Fruit fly (Drosophila melanogaster): ENCODE measurements around the gene mud.
A peak's percentile ranks its signal among the peaks of the same experiment; 100 is the strongest.

mud gene

dm6 chrX:14233843-14234337 lies 13.6 kb upstream of the mud start, which contains the start of gene CG42271 (continued):
- peak; percentile 7 for TF ChIP-seq odd (GFP tag; optimal IDR thresholded peaks at IDR 0.05)
- peak; percentile 15 for TF ChIP-seq ftz-f1 (GFP tag; optimal IDR thresholded peaks at IDR 0.05)
- TF ChIP-seq CG2120 (GFP tag; optimal IDR thresholded peaks at IDR 0.05) = peak; percentile 5
- TF ChIP-seq CG11723 (GFP tag; optimal IDR thresholded peaks at IDR 0.05) = no peak
- no peak for TF ChIP-seq ssp (GFP tag; IDR thresholded peaks at IDR 0.05)
- TF ChIP-seq yki (optimal IDR thresholded peaks at IDR 0.05) = no peak
- no peak; the same call in 1 of the 2 replicates for TF ChIP-seq CG4404 (GFP tag; IDR thresholded peaks at IDR 0.05)
- TF ChIP-seq fd3F (GFP tag; optimal IDR thresholded peaks at IDR 0.05) = peak; percentile 36
- peak; percentile 40 for TF ChIP-seq Dref (GFP tag; IDR thresholded peaks at IDR 0.05)
- no peak for TF ChIP-seq crol (GFP tag; IDR thresholded peaks at IDR 0.05)
- TF ChIP-seq D (optimal IDR thresholded peaks at IDR 0.05) = no peak
- no peak for TF ChIP-seq D (GFP tag; optimal IDR thresholded peaks at IDR 0.05)
- no peak for TF ChIP-seq schlank (tag; optimal IDR thresholded peaks at IDR 0.05)
- no peak for TF ChIP-seq CG14667 (GFP tag; IDR thresholded peaks at IDR 0.05)
- TF ChIP-seq HLH54F (GFP tag; optimal IDR thresholded peaks at IDR 0.05) = no peak
- TF ChIP-seq bcd (GFP tag; optimal IDR thresholded peaks at IDR 0.05) = peak; percentile 9
- TF ChIP-seq CG17568 (GFP tag; optimal IDR thresholded peaks at IDR 0.05) = no peak
- TF ChIP-seq CG18764 (GFP tag; optimal IDR thresholded peaks at IDR 0.05) = no peak
- TF ChIP-seq CG11695 (GFP tag; IDR thresholded peaks at IDR 0.05) = no peak
- no peak for TF ChIP-seq Bdp1 (GFP tag; optimal IDR thresholded peaks at IDR 0.05)
- TF ChIP-seq CG32772 (GFP tag; IDR thresholded peaks at IDR 0.05) = no peak
- TF ChIP-seq Rx (GFP tag; IDR thresholded peaks at IDR 0.05) = no peak
- no peak for TF ChIP-seq NC2β (GFP tag; optimal IDR thresholded peaks at IDR 0.05)
- no peak for TF ChIP-seq Dek (tag; optimal IDR thresholded peaks at IDR 0.05)
- peak; percentile 29 for TF ChIP-seq CG8388 (GFP tag; optimal IDR thresholded peaks at IDR 0.05)
- no peak for TF ChIP-seq hkb (optimal IDR thresholded peaks at IDR 0.05)
- TF ChIP-seq hkb (GFP tag; IDR thresholded peaks at IDR 0.05) = no peak
- no peak for TF ChIP-seq sqz (GFP tag; optimal IDR thresholded peaks at IDR 0.05)
- no peak for TF ChIP-seq gro (GFP tag; optimal IDR thresholded peaks at IDR 0.05)
- no peak for TF ChIP-seq CG9609 (GFP tag; optimal IDR thresholded peaks at IDR 0.05)
- TF ChIP-seq CG14860 (GFP tag; IDR thresholded peaks at IDR 0.05; ENCODE audit: partially characterized antibody) = peak; percentile 94
- TF ChIP-seq cg (GFP tag; optimal IDR thresholded peaks at IDR 0.05) = no peak
- TF ChIP-seq CG2712 (tag; optimal IDR thresholded peaks at IDR 0.05) = peak; percentile 63
- no peak for TF ChIP-seq pita (GFP tag; optimal IDR thresholded peaks at IDR 0.05)
- peak; percentile 56 for TF ChIP-seq CG10267 (tag; optimal IDR thresholded peaks at IDR 0.05)
- no peak for TF ChIP-seq toy (GFP tag; IDR thresholded peaks at IDR 0.05)
- TF ChIP-seq CG11696 (GFP tag; IDR thresholded peaks at IDR 0.05) = no peak
- peak; percentile 17; the same call in 1 of the 3 replicates for TF ChIP-seq tgo (GFP tag; IDR thresholded peaks at IDR 0.05)
- no peak for TF ChIP-seq onecut (GFP tag; IDR thresholded peaks at IDR 0.05)
- peak; percentile 8 for TF ChIP-seq lilli (GFP tag; optimal IDR thresholded peaks at IDR 0.05)
- TF ChIP-seq Max (GFP tag; optimal IDR thresholded peaks at IDR 0.05) = no peak
- TF ChIP-seq E2f2 (GFP tag; IDR thresholded peaks at IDR 0.05) = 0 out of 2 replicates have a peak, but pooled peaks have one; percentile 22
- TF ChIP-seq gt (GFP tag; IDR thresholded peaks at IDR 0.05) = no peak
- peak; percentile 13 for TF ChIP-seq CG17385 (GFP tag; optimal IDR thresholded peaks at IDR 0.05)
- no peak for TF ChIP-seq Camta (GFP tag; optimal IDR thresholded peaks at IDR 0.05)
- no peak for TF ChIP-seq CG1529 (GFP tag; optimal IDR thresholded peaks at IDR 0.05)
- no peak for TF ChIP-seq wdn (GFP tag; IDR thresholded peaks at IDR 0.05)
- TF ChIP-seq Dad (GFP tag; optimal IDR thresholded peaks at IDR 0.05) = no peak
- peak; percentile 47 for TF ChIP-seq MBD-R2 (GFP tag; IDR thresholded peaks at IDR 0.05)
- TF ChIP-seq CG7745 (tag; optimal IDR thresholded peaks at IDR 0.05) = no peak
- TF ChIP-seq pfk (GFP tag; optimal IDR thresholded peaks at IDR 0.05) = no peak
- peak; percentile 94 for TF ChIP-seq vnd (GFP tag; IDR thresholded peaks at IDR 0.05; ENCODE audit: partially characterized antibody)
- no peak for TF ChIP-seq her (GFP tag; optimal IDR thresholded peaks at IDR 0.05)

All from whole organism, embryonic.